Fruit fly (Drosophila melanogaster): ENCODE results near the gene Vap33.

The Vap33 gene

dm6 chrX:3968346-3969044, 19.7 kb downstream of the Vap33 start, which contains the start of gene CG6428 (continued):
- peak; percentile 37 for TF ChIP-seq caup (GFP tag; optimal IDR thresholded peaks at IDR 0.05; ENCODE audit: severe bottlenecking)
- TF ChIP-seq CG12236 (GFP tag; optimal IDR thresholded peaks at IDR 0.05), result no peak
- TF ChIP-seq CG16779 (GFP tag; IDR thresholded peaks at IDR 0.05), result no peak
- peak; percentile 35; the same call in 2 of the 3 replicates for TF ChIP-seq Dbx (GFP tag; IDR thresholded peaks at IDR 0.05)
- TF ChIP-seq nerfin-2 (GFP tag; IDR thresholded peaks at IDR 0.05; ENCODE audit: partially characterized antibody), result 0 out of 2 replicates have a peak, but pooled peaks have one; percentile 37
- peak; percentile 68 for TF ChIP-seq BEAF-32 (GFP tag; optimal IDR thresholded peaks at IDR 0.05)
- TF ChIP-seq CG9817 (tag; optimal IDR thresholded peaks at IDR 0.05), result peak; percentile 42
- TF ChIP-seq CG18599 (GFP tag; optimal IDR thresholded peaks at IDR 0.05), result peak; percentile 55
- peak; percentile 42 for TF ChIP-seq CG15601 (tag; optimal IDR thresholded peaks at IDR 0.05)
- TF ChIP-seq CG9797 (GFP tag; optimal IDR thresholded peaks at IDR 0.05), result peak; percentile 28
- TF ChIP-seq CG7963 (GFP tag; IDR thresholded peaks at IDR 0.05; ENCODE audit: partially characterized antibody), result no peak
- peak; percentile 50 for TF ChIP-seq Xrp1 (GFP tag; IDR thresholded peaks at IDR 0.05)
- no peak for TF ChIP-seq gem (tag; optimal IDR thresholded peaks at IDR 0.05)
- no peak for TF ChIP-seq prd (optimal IDR thresholded peaks at IDR 0.05)
- TF ChIP-seq prd (GFP tag; IDR thresholded peaks at IDR 0.05), result peak; percentile 55; the same call in 1 of the 3 replicates
- TF ChIP-seq CG2875 (GFP tag; optimal IDR thresholded peaks at IDR 0.05), result no peak
- peak; percentile 93 for TF ChIP-seq CG3847 (GFP tag; IDR thresholded peaks at IDR 0.05)
- peak; percentile 57 for TF ChIP-seq mam (GFP tag; optimal IDR thresholded peaks at IDR 0.05)
- no peak for TF ChIP-seq CG13123 (GFP tag; optimal IDR thresholded peaks at IDR 0.05)
- TF ChIP-seq CG11560 (tag; IDR thresholded peaks at IDR 0.05), result 0 out of 3 replicates have a peak, but pooled peaks have one; percentile 13
- TF ChIP-seq bsh (GFP tag; optimal IDR thresholded peaks at IDR 0.05), result peak in 1 of 2 experiments; percentile 26
- no peak for TF ChIP-seq kah (GFP tag; optimal IDR thresholded peaks at IDR 0.05)
- TF ChIP-seq sim (GFP tag; IDR thresholded peaks at IDR 0.05), result no peak
- TF ChIP-seq CG18011 (GFP tag; optimal IDR thresholded peaks at IDR 0.05), result peak; percentile 5
- TF ChIP-seq Atf-2 (GFP tag; optimal IDR thresholded peaks at IDR 0.05), result no peak
- 0 out of 3 replicates have a peak, but pooled peaks have one; percentile 42 for TF ChIP-seq CG34422 (GFP tag; IDR thresholded peaks at IDR 0.05)
- no peak for TF ChIP-seq CG7786 (GFP tag; optimal IDR thresholded peaks at IDR 0.05)
- TF ChIP-seq Xbp1 (GFP tag; optimal IDR thresholded peaks at IDR 0.05), result peak; percentile 66
- peak; percentile 37 for TF ChIP-seq tgo (GFP tag; IDR thresholded peaks at IDR 0.05)
- no peak for TF ChIP-seq CG3838 (GFP tag; optimal IDR thresholded peaks at IDR 0.05)
- TF ChIP-seq Fer3 (tag; optimal IDR thresholded peaks at IDR 0.05), result no peak
- no peak for TF ChIP-seq CG1832 (GFP tag; optimal IDR thresholded peaks at IDR 0.05)
- no peak for TF ChIP-seq Bteb2 (GFP tag; optimal IDR thresholded peaks at IDR 0.05)
- TF ChIP-seq CG7987 (GFP tag; optimal IDR thresholded peaks at IDR 0.05), result peak; percentile 9
- TF ChIP-seq slou (GFP tag; optimal IDR thresholded peaks at IDR 0.05), result no peak
- TF ChIP-seq gcm2 (GFP tag; optimal IDR thresholded peaks at IDR 0.05), result no peak
- TF ChIP-seq seq (GFP tag; IDR thresholded peaks at IDR 0.05), result no peak
- no peak for TF ChIP-seq Mes4 (GFP tag; optimal IDR thresholded peaks at IDR 0.05)
- TF ChIP-seq ranshi (GFP tag; IDR thresholded peaks at IDR 0.05), result peak; percentile 43; the same call in 1 of the 2 replicates
- no peak for TF ChIP-seq h (optimal IDR thresholded peaks at IDR 0.05)
- TF ChIP-seq chinmo (GFP tag; IDR thresholded peaks at IDR 0.05; ENCODE audit: partially characterized antibody), result no peak
- no peak for TF ChIP-seq chm (GFP tag; IDR thresholded peaks at IDR 0.05)
- TF ChIP-seq Adf1 (GFP tag; IDR thresholded peaks at IDR 0.05), result no peak; the same call in 1 of the 2 replicates
- no peak for TF ChIP-seq Hr39 (optimal IDR thresholded peaks at IDR 0.05)
- TF ChIP-seq CG14710 (tag; optimal IDR thresholded peaks at IDR 0.05), result peak; percentile 65
- TF ChIP-seq CG2712 (tag; optimal IDR thresholded peaks at IDR 0.05), result peak; percentile 52
- TF ChIP-seq Abd-B (GFP tag; optimal IDR thresholded peaks at IDR 0.05), result peak; percentile 8
- no peak for TF ChIP-seq bowl (GFP tag; IDR thresholded peaks at IDR 0.05)
- no peak for TF ChIP-seq CG15011 (GFP tag; optimal IDR thresholded peaks at IDR 0.05)
- no peak for TF ChIP-seq stc (GFP tag; IDR thresholded peaks at IDR 0.05)

All from whole organism, embryonic.